Fruit fly (Drosophila melanogaster): ENCODE data around the gene Mau2.

Mau2 gene

DNA sequence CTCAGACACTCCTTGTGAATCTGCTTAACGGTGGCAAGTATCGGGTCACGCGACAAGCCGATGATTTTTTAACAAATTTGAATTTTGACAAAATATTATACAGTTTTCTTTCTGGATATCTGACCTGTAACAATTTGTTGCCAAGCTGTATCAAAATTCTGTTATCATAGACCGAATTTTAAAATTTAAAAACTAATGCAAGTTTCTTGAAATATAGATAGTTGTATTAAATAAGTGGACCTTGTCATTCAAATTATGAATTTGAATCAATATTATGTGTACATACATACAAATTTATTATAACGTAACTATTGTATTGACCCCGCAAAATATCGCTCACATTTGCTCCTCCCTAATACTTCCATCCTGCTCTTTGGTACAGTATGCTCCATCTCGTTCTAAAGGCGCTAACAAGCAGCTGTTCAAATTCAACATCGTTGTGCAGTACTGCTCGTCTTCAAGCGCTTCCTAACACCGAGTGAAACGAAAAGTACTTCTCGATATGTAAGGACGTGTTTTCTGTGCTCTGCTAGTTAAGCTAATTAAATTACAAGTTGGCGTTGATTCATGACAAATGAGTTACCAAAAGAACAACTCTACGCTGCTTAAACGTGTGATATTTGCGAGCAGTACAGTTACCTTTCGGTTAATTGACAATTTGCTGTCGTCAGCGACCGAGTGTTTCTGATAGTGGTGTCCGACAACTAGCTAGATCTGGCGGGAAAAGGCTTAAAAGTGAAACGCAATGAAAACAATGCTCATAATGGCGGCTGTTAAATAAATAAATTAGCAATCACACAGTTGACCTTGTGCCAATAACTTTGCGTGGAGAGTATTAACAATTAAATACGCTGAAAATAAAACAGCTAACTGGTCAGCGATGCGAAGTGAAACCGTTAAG, 12.6 kb upstream of the Mau2 start, which contains the start of the genes Kpc1 and CG42542 (continued):
- TF ChIP-seq crol (GFP tag; IDR thresholded peaks at IDR 0.05) (no peak), Poxn (GFP tag; IDR thresholded peaks at IDR 0.05) (no peak; the same call in 1 of the 2 replicates), Bteb2 (GFP tag; optimal IDR thresholded peaks at IDR 0.05) (peak; percentile 71), toy (GFP tag; IDR thresholded peaks at IDR 0.05) (no peak), prd (optimal IDR thresholded peaks at IDR 0.05) (no peak), prd (GFP tag; IDR thresholded peaks at IDR 0.05) (peak; percentile 75), CG10274 (GFP tag; optimal IDR thresholded peaks at IDR 0.05) (no peak), CG15011 (GFP tag; optimal IDR thresholded peaks at IDR 0.05) (peak; percentile 20), CG10979 (tag; optimal IDR thresholded peaks at IDR 0.05) (peak; percentile 61), CG1602 (GFP tag; optimal IDR thresholded peaks at IDR 0.05) (peak; percentile 79), CG18599 (GFP tag; optimal IDR thresholded peaks at IDR 0.05) (peak; percentile 69), Max (GFP tag; optimal IDR thresholded peaks at IDR 0.05) (peak; percentile 77), CG11247 (GFP tag; IDR thresholded peaks at IDR 0.05) (peak; percentile 69), gt (GFP tag; IDR thresholded peaks at IDR 0.05) (no peak), CG1233 (GFP tag; optimal IDR thresholded peaks at IDR 0.05) (peak; percentile 11), ftz-f1 (GFP tag; optimal IDR thresholded peaks at IDR 0.05) (peak; percentile 94), CoRest (tag; optimal IDR thresholded peaks at IDR 0.05) (peak; percentile 81), CG13624 (GFP tag; optimal IDR thresholded peaks at IDR 0.05) (peak; percentile 78), sens (GFP tag) (peak; percentile 93), CG2116 (GFP tag; optimal IDR thresholded peaks at IDR 0.05) (peak; percentile 59), CG9437 (GFP tag; optimal IDR thresholded peaks at IDR 0.05) (peak; percentile 91), pum (GFP tag; optimal IDR thresholded peaks at IDR 0.05) (peak; percentile 50), lmd (GFP tag; IDR thresholded peaks at IDR 0.05) (0 out of 2 replicates have a peak, but pooled peaks have one; percentile 35), Fer1 (GFP tag; optimal IDR thresholded peaks at IDR 0.05) (no peak), D (optimal IDR thresholded peaks at IDR 0.05) (no peak), D (GFP tag; optimal IDR thresholded peaks at IDR 0.05) (peak; percentile 11), z (GFP tag; IDR thresholded peaks at IDR 0.05) (no peak), CG9727 (GFP tag; optimal IDR thresholded peaks at IDR 0.05) (peak; percentile 73), wek (GFP tag; optimal IDR thresholded peaks at IDR 0.05) (no peak), CG6791 (GFP tag; IDR thresholded peaks at IDR 0.05; ENCODE audit: partially characterized antibody) (peak; percentile 80), croc (GFP tag; conservative IDR thresholded peaks at IDR 0.05) (peak; percentile 33; the same call in 2 of the 3 replicates), Aef1 (GFP tag; IDR thresholded peaks at IDR 0.05) (no peak), ham (GFP tag; IDR thresholded peaks at IDR 0.05) (no peak), al (GFP tag; IDR thresholded peaks at IDR 0.05) (peak; percentile 27; the same call in 1 of the 2 replicates), row (GFP tag; IDR thresholded peaks at IDR 0.05) (peak; percentile 92), CG2199 (GFP tag; IDR thresholded peaks at IDR 0.05) (0 out of 3 replicates have a peak, but pooled peaks have one; percentile 47), cg (GFP tag; optimal IDR thresholded peaks at IDR 0.05) (no peak), usp (GFP tag; optimal IDR thresholded peaks at IDR 0.05) (no peak), exex (tag; optimal IDR thresholded peaks at IDR 0.05) (peak; percentile 40), abd-A (tag; optimal IDR thresholded peaks at IDR 0.05) (no peak), CG11695 (GFP tag; IDR thresholded peaks at IDR 0.05) (no peak), zen2 (GFP tag; IDR thresholded peaks at IDR 0.05; ENCODE audit: partially characterized antibody) (peak; percentile 90), CG4360 (GFP tag; IDR thresholded peaks at IDR 0.05) (0 out of 2 replicates have a peak, but pooled peaks have one; percentile 16), pros (GFP tag; optimal IDR thresholded peaks at IDR 0.05) (no peak), nerfin-1 (tag; optimal IDR thresholded peaks at IDR 0.05) (peak; percentile 40), CG3163 (GFP tag; optimal IDR thresholded peaks at IDR 0.05) (peak; percentile 54), trh (GFP tag; optimal IDR thresholded peaks at IDR 0.05) (peak; percentile 58), chm (GFP tag; IDR thresholded peaks at IDR 0.05) (peak; percentile 64; the same call in 1 of the 2 replicates), CG9609 (GFP tag; optimal IDR thresholded peaks at IDR 0.05) (peak; percentile 42), psq (GFP tag; optimal IDR thresholded peaks at IDR 0.05) (peak; percentile 50)

Data from whole organism, embryonic.